Worm (Caenorhabditis elegans): ENCODE data around the gene ZC21.10.

- TF ChIP-seq ztf-16 (tag; optimal IDR thresholded peaks at IDR 0.05) (no peak), ceh-45 (GFP tag; IDR thresholded peaks at IDR 0.05) (no peak), hlh-8 (tag; optimal IDR thresholded peaks at IDR 0.05) (no peak), pqm-1 (tag; optimal IDR thresholded peaks at IDR 0.05) (no peak), zip-5 (tag; optimal IDR thresholded peaks at IDR 0.05) (no peak), hlh-6 (tag; optimal IDR thresholded peaks at IDR 0.05) (no peak), ama-1 (optimal IDR thresholded peaks at IDR 0.05) (no peak), ceh-9 (tag; optimal IDR thresholded peaks at IDR 0.05) (no peak), pag-3 (tag; optimal IDR thresholded peaks at IDR 0.05; ENCODE audit: borderline replicate concordance) (no peak), ceh-48 (tag; optimal IDR thresholded peaks at IDR 0.05) (no peak), madf-2 (tag; optimal IDR thresholded peaks at IDR 0.05) (no peak), Y22D7AL.16 (tag; optimal IDR thresholded peaks at IDR 0.05) (no peak)
Measured at ce11 chrIII:8506348-8506747, 23.5 kb upstream of the ZC21.10 start.

Measured in whole organism, late embryonic.